Worm (Caenorhabditis elegans) whole organism, L2 larva: ENCODE results near the gene nstp-6.

Experiments
- ceh-82 ChIP-seq: fragments of 150-350 bp; optimal IDR thresholded peaks from 2 replicates; lab custom pipeline; 2014; ENCODE audit warnings: missing biosample characterization, missing genetic modification characterization
- elt-1 ChIP-seq: fragments of 150-350 bp; optimal IDR thresholded peaks from 2 replicates; lab custom pipeline; 2014; ENCODE audit warnings: missing biosample characterization, missing genetic modification characterization
- fos-1 ChIP-seq: fragments of 150-350 bp; optimal IDR thresholded peaks from 2 replicates; lab custom pipeline; 2014; ENCODE audit warnings: missing biosample characterization, missing genetic modification characterization
- lin-39 ChIP-seq: fragments of 150-350 bp; optimal IDR thresholded peaks from 2 replicates; lab custom pipeline; 2014; ENCODE audit warnings: missing biosample characterization, missing genetic modification reagents, missing genetic modification characterization
- nhr-25 ChIP-seq: fragments of 150-350 bp; sonication (generic microtip); optimal IDR thresholded peaks from 3 replicates; lab custom pipeline; 2014; ENCODE audit warnings: missing biosample characterization, missing genetic modification characterization
- peb-1 ChIP-seq: fragments of 150-350 bp; optimal IDR thresholded peaks from 2 replicates; lab custom pipeline; 2014; ENCODE audit warnings: missing biosample characterization, missing genetic modification characterization
- snpc-4 ChIP-seq: fragments of 150-350 bp; optimal IDR thresholded peaks from 2 replicates; lab custom pipeline; 2014; ENCODE audit warnings: missing biosample characterization, missing genetic modification characterization

DNA sequence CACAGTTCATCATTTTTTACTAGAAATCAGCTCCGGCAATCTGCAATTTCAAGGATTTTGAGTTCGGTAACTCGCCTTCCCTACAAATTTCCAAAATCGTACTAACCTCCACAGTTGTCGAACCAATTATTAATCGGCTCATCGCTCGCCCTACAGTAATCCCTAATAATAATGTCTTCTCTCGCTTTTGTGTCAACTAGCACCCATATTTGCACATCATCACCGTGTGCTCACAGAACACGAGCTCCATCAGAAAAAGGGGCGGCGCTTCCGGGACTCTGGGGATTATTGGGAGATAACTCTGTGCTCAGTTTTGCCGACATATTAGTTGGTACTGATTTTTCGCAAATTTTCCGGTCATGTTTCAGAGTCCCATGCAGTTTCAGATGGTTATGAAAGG, 49.5 kb downstream of the nstp-6 start, which contains the start of gene ceh-53:
- TF ChIP-seq peb-1 (tag; lab: Kevin White, UChicago) (no peak), fos-1 (tag; lab: Kevin White, UChicago) (no peak), elt-1 (tag; lab: Kevin White, UChicago) (no peak), lin-39 (no peak), nhr-25 (tag; lab: Kevin White, UChicago) (no peak), ceh-82 (tag; lab: Kevin White, UChicago) (no peak), snpc-4 (tag; lab: Kevin White, UChicago) (no peak)
